Worm (Caenorhabditis elegans): ENCODE results near the gene daf-31.

The daf-31 gene

ce11 chrIV:8283214-8283613 is 6.9 kb upstream of the daf-31 start:
- TF ChIP-seq snpc-4 (tag; optimal IDR thresholded peaks at IDR 0.05), result no peak
- no peak for TF ChIP-seq ets-5 (GFP tag; IDR thresholded peaks at IDR 0.05)
- no peak for TF ChIP-seq lir-3 (tag; optimal IDR thresholded peaks at IDR 0.05; ENCODE audit: poor library complexity)
- TF ChIP-seq blmp-1 (tag; optimal IDR thresholded peaks at IDR 0.05), result no peak
- no peak for TF ChIP-seq nhr-47 (tag; optimal IDR thresholded peaks at IDR 0.05)
- TF ChIP-seq tbx-2 (tag; optimal IDR thresholded peaks at IDR 0.05), result no peak
- no peak for TF ChIP-seq rnt-1 (tag; optimal IDR thresholded peaks at IDR 0.05)

ce11 chrIV:8286352-8286751 is 3.7 kb upstream of the daf-31 start, which contains the start of gene K07H8.9:
Gene K07H8.9, minus strand, starts transcription at chrIV:8286476.
- TF ChIP-seq mdl-1 (tag; optimal IDR thresholded peaks at IDR 0.05) (no peak), ceh-82 (tag; optimal IDR thresholded peaks at IDR 0.05) (no peak), fkh-4 (tag; optimal IDR thresholded peaks at IDR 0.05; ENCODE audit: borderline replicate concordance) (no peak), nhr-11 (tag; optimal IDR thresholded peaks at IDR 0.05) (no peak), alr-1 (tag; optimal IDR thresholded peaks at IDR 0.05; ENCODE audit: borderline replicate concordance) (no peak), C04F5.9 (tag; optimal IDR thresholded peaks at IDR 0.05) (no peak), efl-3 (GFP tag; optimal IDR thresholded peaks at IDR 0.05) (no peak)

- TF ChIP-seq nhr-47 (tag; optimal IDR thresholded peaks at IDR 0.05), result no peak
- TF ChIP-seq alr-1 (tag; optimal IDR thresholded peaks at IDR 0.05; ENCODE audit: borderline replicate concordance), result no peak
- TF ChIP-seq egl-13 (tag; optimal IDR thresholded peaks at IDR 0.05), result no peak
- no peak for TF ChIP-seq blmp-1 (tag; optimal IDR thresholded peaks at IDR 0.05)
- no peak for TF ChIP-seq nhr-71 (tag; optimal IDR thresholded peaks at IDR 0.05)
- no peak for TF ChIP-seq hpl-2 (GFP tag; optimal IDR thresholded peaks at IDR 0.05)
- TF ChIP-seq nhr-77 (tag; optimal IDR thresholded peaks at IDR 0.05), result no peak
- no peak for TF ChIP-seq hlh-4 (tag; optimal IDR thresholded peaks at IDR 0.05)
- no peak for TF ChIP-seq xbp-1 (tag; optimal IDR thresholded peaks at IDR 0.05)
- TF ChIP-seq ztf-4 (tag; optimal IDR thresholded peaks at IDR 0.05), result no peak
- no peak for TF ChIP-seq efl-3 (GFP tag; optimal IDR thresholded peaks at IDR 0.05)
- TF ChIP-seq sox-4 (tag; optimal IDR thresholded peaks at IDR 0.05), result no peak
- TF ChIP-seq lin-39 (tag; optimal IDR thresholded peaks at IDR 0.05), result no peak
- no peak for TF ChIP-seq rnt-1 (tag; optimal IDR thresholded peaks at IDR 0.05)
- TF ChIP-seq unc-30 (tag; optimal IDR thresholded peaks at IDR 0.05), result no peak
- TF ChIP-seq fkh-4 (tag; optimal IDR thresholded peaks at IDR 0.05; ENCODE audit: borderline replicate concordance), result no peak
- TF ChIP-seq swsn-7 (tag; optimal IDR thresholded peaks at IDR 0.05), result no peak
- TF ChIP-seq nhr-237 (tag; optimal IDR thresholded peaks at IDR 0.05), result no peak
- no peak for TF ChIP-seq sptf-1 (tag; optimal IDR thresholded peaks at IDR 0.05)
- TF ChIP-seq pag-3 (tag; optimal IDR thresholded peaks at IDR 0.05; ENCODE audit: borderline replicate concordance, insufficient read depth), result no peak
These were observed 2.8 kb upstream of the daf-31 start for ce11 chrIV:8287287-8287686.

ce11 chrIV:8289105-8289504 is 968 bp upstream of the daf-31 start:
- peak; percentile 1 for TF ChIP-seq ceh-8 (GFP tag; optimal IDR thresholded peaks at IDR 0.05)
- TF ChIP-seq ceh-82 (tag; optimal IDR thresholded peaks at IDR 0.05), result no peak

ce11 chrIV:8289505-8289579 is 731 bp upstream of the daf-31 start, which contains the start of gene nucl-1:
Gene nucl-1, minus strand, starts transcription at chrIV:8289530.
- TF ChIP-seq vab-15 (tag; optimal IDR thresholded peaks at IDR 0.05) (no peak), zag-1 (tag; optimal IDR thresholded peaks at IDR 0.05) (no peak), aha-1 (tag; optimal IDR thresholded peaks at IDR 0.05) (no peak), unc-30 (tag; optimal IDR thresholded peaks at IDR 0.05) (no peak), grh-1 (GFP tag; IDR thresholded peaks at IDR 0.05) (no peak), unc-62 (GFP tag; optimal IDR thresholded peaks at IDR 0.05) (no peak), pax-3 (tag; optimal IDR thresholded peaks at IDR 0.05) (no peak), tbx-2 (tag; optimal IDR thresholded peaks at IDR 0.05) (no peak), pag-3 (tag; optimal IDR thresholded peaks at IDR 0.05; ENCODE audit: borderline replicate concordance, insufficient read depth) (no peak), irx-1 (tag; optimal IDR thresholded peaks at IDR 0.05) (no peak)

Data from whole organism, L1 larva.